Fruit fly (Drosophila melanogaster) whole organism, pupa: Measurements from ENCODE around the gene Ada.

ENCODE experiments used
- CG10348 ChIP-seq: fragments of 200-800 bp; sonication (Bioruptor generic); IDR thresholded peaks from 2 replicates; pipeline ENCODE4 v1.3.6; 2022; ENCODE audit warnings: missing biosample characterization, missing genetic modification characterization
- CG12605 ChIP-seq: fragments of 200-800 bp; sonication (Bioruptor generic); IDR thresholded peaks from 2 replicates; pipeline ENCODE4 v1.3.6; 2022; ENCODE audit warnings: missing biosample characterization, missing genetic modification characterization
- CG13204 ChIP-seq: fragments of 200-800 bp; sonication (Bioruptor generic); optimal IDR thresholded peaks from 2 replicates; lab custom pipeline; 2018; ENCODE audit warnings: missing biosample characterization, mild to moderate bottlenecking, missing genetic modification characterization, moderate library complexity
- CG14655 ChIP-seq: fragments of 200-800 bp; sonication (Bioruptor generic); optimal IDR thresholded peaks from 3 replicates; lab custom pipeline; 2017; ENCODE audit warnings: mild to moderate bottlenecking, missing biosample characterization, missing genetic modification reagents, missing genetic modification characterization
- CG15710 ChIP-seq: fragments of 200-800 bp; sonication (Bioruptor generic); optimal IDR thresholded peaks from 2 replicates; lab custom pipeline; 2018; ENCODE audit warnings: missing biosample characterization, mild to moderate bottlenecking, missing genetic modification characterization, moderate library complexity
- CG17806 ChIP-seq: fragments of 200-800 bp; sonication (Bioruptor generic); optimal IDR thresholded peaks from 2 replicates; lab custom pipeline; 2018; ENCODE audit warnings: missing biosample characterization, mild to moderate bottlenecking, missing genetic modification characterization, moderate library complexity
- CG32121 ChIP-seq: fragments of 200-800 bp; sonication (Bioruptor generic); IDR thresholded peaks from 2 replicates; pipeline ENCODE4 v1.3.6; 2022; ENCODE audit warnings: missing biosample characterization, missing genetic modification characterization
- CG34367 ChIP-seq: fragments of 200-800 bp; sonication (Bioruptor generic); optimal IDR thresholded peaks from 2 replicates; lab custom pipeline; 2018; ENCODE audit warnings: missing biosample characterization, mild to moderate bottlenecking, missing genetic modification characterization
- CG4496 ChIP-seq: fragments of 200-800 bp; sonication (Bioruptor generic); IDR thresholded peaks from 3 replicates; pipeline ENCODE4 v1.3.6; 2022; ENCODE audit warnings: missing biosample characterization, missing genetic modification characterization
- CG8159 ChIP-seq: fragments of 200-800 bp; sonication (Bioruptor generic); optimal IDR thresholded peaks from 3 replicates; lab custom pipeline; 2018; ENCODE audit warnings: missing biosample characterization, mild to moderate bottlenecking, missing genetic modification characterization, moderate library complexity
- CG8301 ChIP-seq: fragments of 200-800 bp; sonication (Bioruptor generic); optimal IDR thresholded peaks from 2 replicates; lab custom pipeline; 2018; ENCODE audit warnings: missing biosample characterization, mild to moderate bottlenecking, missing genetic modification characterization
- CG9948 ChIP-seq: fragments of 200-800 bp; sonication (Bioruptor generic); optimal IDR thresholded peaks from 2 replicates; lab custom pipeline; 2018; ENCODE audit warnings: missing biosample characterization, mild to moderate bottlenecking, missing genetic modification characterization, moderate library complexity
- D1 ChIP-seq: fragments of 200-800 bp; sonication (Bioruptor generic); optimal IDR thresholded peaks from 2 replicates; lab custom pipeline; 2018; ENCODE audit warnings: missing biosample characterization, mild to moderate bottlenecking, missing genetic modification characterization, moderate library complexity
- EcR ChIP-seq: fragments of 200-800 bp; sonication (Bioruptor generic); optimal IDR thresholded peaks from 3 replicates; lab custom pipeline; 2019; ENCODE audit warnings: missing biosample characterization, missing genetic modification characterization, mild to moderate bottlenecking, moderate library complexity, missing genetic modification reagents
- Ets98B ChIP-seq: fragments of 200-800 bp; sonication (Bioruptor generic); IDR thresholded peaks from 2 replicates; pipeline ENCODE4 v1.3.6; 2022; ENCODE audit warnings: missing biosample characterization, missing genetic modification characterization
- Pif1A ChIP-seq: fragments of 200-800 bp; sonication (Bioruptor generic); optimal IDR thresholded peaks from 3 replicates; lab custom pipeline; 2016; ENCODE audit warnings: missing biosample characterization, missing genetic modification characterization
- Pif1B ChIP-seq: fragments of 200-800 bp; sonication (Bioruptor generic); optimal IDR thresholded peaks from 3 replicates; lab custom pipeline; 2016; ENCODE audit warnings: missing biosample characterization, missing genetic modification characterization
- Snoo ChIP-seq: fragments of 200-800 bp; sonication (Bioruptor generic); optimal IDR thresholded peaks from 3 replicates; lab custom pipeline; 2017; ENCODE audit warnings: missing biosample characterization, mild to moderate bottlenecking, missing genetic modification characterization, inconsistent platforms
- fd96Ca ChIP-seq: fragments of 200-800 bp; sonication (Bioruptor generic); IDR thresholded peaks from 3 replicates; pipeline ENCODE4 v1.3.6; 2022; ENCODE audit warnings: missing biosample characterization, missing genetic modification characterization
- gl ChIP-seq: fragments of 200-800 bp; sonication (Bioruptor generic); optimal IDR thresholded peaks from 2 replicates; lab custom pipeline; 2018; ENCODE audit warnings: missing biosample characterization, mild to moderate bottlenecking, missing genetic modification characterization
- rn ChIP-seq: fragments of 200-800 bp; sonication (Bioruptor generic); IDR thresholded peaks from 2 replicates; pipeline ENCODE4 v1.3.6; 2022; ENCODE audit warnings: missing biosample characterization, missing genetic modification characterization

Gene Ada

dm6 chr3R:9047561-9048465, 17.2 kb upstream of the Ada start, which contains the start of gene Rel:
Gene Rel, minus strand, starts transcription at chr3R:9047977.
- TF ChIP-seq CG32121 (GFP tag; lab: Robert Waterston, UW) = no peak
- TF ChIP-seq CG17806 (tag; lab: Kevin White, UChicago) = peak; percentile 55
- peak; percentile 74 for TF ChIP-seq CG15710
- peak; percentile 47 for TF ChIP-seq Snoo
- peak; percentile 41 for TF ChIP-seq CG34367 (tag; lab: Kevin White, UChicago)
- TF ChIP-seq CG8159 = peak; percentile 80
- TF ChIP-seq EcR (GFP tag; lab: Kevin White, UChicago) = peak; percentile 4
- peak; percentile 59 for TF ChIP-seq CG9948 (tag; lab: Kevin White, UChicago)
- no peak for TF ChIP-seq Pif1A (GFP tag; lab: Kevin White, UChicago)
- TF ChIP-seq, all 21 proteins: peak for 7

DNA sequence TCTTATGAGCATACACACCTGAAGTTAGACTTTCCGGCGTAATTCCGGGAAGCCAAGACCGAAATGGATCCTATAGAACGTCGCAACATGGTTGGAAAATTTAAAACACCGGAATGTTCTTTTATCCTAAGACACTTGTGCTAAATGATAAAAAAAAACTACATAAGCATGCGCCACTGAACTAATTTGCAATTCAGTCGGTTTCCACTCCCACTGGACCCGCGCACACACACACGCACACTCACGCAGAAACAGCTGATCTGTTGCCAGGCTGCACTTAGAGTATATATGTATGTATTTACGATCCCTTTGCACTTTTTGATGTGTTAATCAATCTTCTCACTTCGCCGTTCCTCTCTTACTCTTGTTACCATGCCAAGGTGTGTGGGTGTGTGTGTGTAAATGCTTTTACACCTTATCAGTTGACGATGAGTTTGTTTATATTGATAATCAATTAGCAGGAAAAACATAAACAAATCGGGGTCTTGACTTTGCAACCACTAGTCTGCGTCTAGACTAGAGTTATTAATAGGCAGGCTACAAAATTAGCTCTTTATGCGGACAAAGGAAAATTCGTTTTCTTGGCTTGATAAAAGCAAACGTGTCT, 16.4 kb upstream of the Ada start, which contains the start of gene Mst85C:
TSS of gene Mst85C (plus strand) at position 180 of the 607 bp plus-strand sequence.
- TF ChIP-seq Pif1B (GFP tag; lab: Kevin White, UChicago) (no peak), CG14655 (GFP tag; lab: Kevin White, UChicago) (no peak), CG13204 (no peak), CG34367 (tag; lab: Kevin White, UChicago) (no peak), D1 (tag; lab: Kevin White, UChicago) (no peak), Pif1A (GFP tag; lab: Kevin White, UChicago) (no peak), CG8301 (tag; lab: Kevin White, UChicago) (no peak), EcR (GFP tag; lab: Kevin White, UChicago) (peak; percentile 50), Ets98B (GFP tag; lab: Robert Waterston, UW) (no peak), CG32121 (GFP tag; lab: Robert Waterston, UW) (no peak), CG17806 (tag; lab: Kevin White, UChicago) (no peak), CG10348 (GFP tag; lab: Robert Waterston, UW) (no peak), CG4496 (no peak), gl (tag; lab: Kevin White, UChicago) (peak; percentile 37), Snoo (no peak), rn (GFP tag; lab: Robert Waterston, UW) (no peak)

- TF ChIP-seq D1 (tag; lab: Kevin White, UChicago) = peak; percentile 40
- no peak for TF ChIP-seq CG8159
Measured at dm6 chr3R:9049091-9049981, 15.6 kb upstream of the Ada start.

- no peak for TF ChIP-seq CG8301 (tag; lab: Kevin White, UChicago)
- TF ChIP-seq CG8159 = no peak
- no peak for TF ChIP-seq rn (GFP tag; lab: Robert Waterston, UW)
- no peak for TF ChIP-seq CG10348 (GFP tag; lab: Robert Waterston, UW)
- TF ChIP-seq CG15710 = no peak
- TF ChIP-seq CG34367 (tag; lab: Kevin White, UChicago) = no peak
- no peak for TF ChIP-seq D1 (tag; lab: Kevin White, UChicago)
- TF ChIP-seq Pif1B (GFP tag; lab: Kevin White, UChicago) = no peak
- no peak for TF ChIP-seq CG4496
- no peak for TF ChIP-seq CG12605
- TF ChIP-seq CG14655 (GFP tag; lab: Kevin White, UChicago) = no peak
- no peak for TF ChIP-seq Ets98B (GFP tag; lab: Robert Waterston, UW)
- no peak for TF ChIP-seq fd96Ca (GFP tag; lab: Robert Waterston, UW)
- TF ChIP-seq CG17806 (tag; lab: Kevin White, UChicago) = no peak
- no peak for TF ChIP-seq EcR (GFP tag; lab: Kevin White, UChicago)
- no peak for TF ChIP-seq CG32121 (GFP tag; lab: Robert Waterston, UW)
- no peak for TF ChIP-seq Pif1A (GFP tag; lab: Kevin White, UChicago)
- no peak for TF ChIP-seq Snoo
- TF ChIP-seq, all 21 proteins: peak for 0
Measured at dm6 chr3R:9050519-9051119, 14.4 kb upstream of the Ada start, which contains the start of gene Nmdmc. Gene Nmdmc, minus strand, starts transcription at chr3R:9050555.
